Worm (Caenorhabditis elegans): ENCODE results near the gene pph-6.

DNA sequence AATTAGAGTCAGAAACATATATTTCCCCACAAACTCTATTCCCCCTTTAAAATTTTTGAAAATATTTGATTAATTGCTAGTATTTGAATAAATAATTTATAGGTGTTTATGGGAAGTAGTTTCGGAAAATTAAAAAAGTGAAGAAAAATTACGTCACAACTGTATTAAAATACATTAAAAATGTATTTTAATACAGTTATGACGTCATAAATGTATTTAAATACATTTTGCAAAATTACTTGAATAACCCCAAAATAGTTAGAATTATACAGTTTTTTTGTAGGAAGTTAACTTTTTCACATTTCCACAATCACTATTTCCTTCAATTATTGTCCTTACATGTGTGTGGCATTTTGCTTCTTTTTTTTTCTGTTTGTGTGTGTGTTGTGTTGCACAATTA, 48.1 kb upstream of the pph-6 start:
- TF ChIP-seq ref-1 (GFP tag; conservative IDR thresholded peaks at IDR 0.05), result no peak
- no peak for TF ChIP-seq ztf-23 (GFP tag; IDR thresholded peaks at IDR 0.05)
